Fruit fly (Drosophila melanogaster): ENCODE results near the gene CG32052.

dm6 chr3L:9804125-9804524 lies 17.3 kb downstream of the CG32052 start, which contains the start of gene Ilp4:
- no peak for TF ChIP-seq cic (GFP tag; optimal IDR thresholded peaks at IDR 0.05)
- no peak for TF ChIP-seq pad (GFP tag; optimal IDR thresholded peaks at IDR 0.05)
- no peak for TF ChIP-seq CG33017 (tag; optimal IDR thresholded peaks at IDR 0.05)
- TF ChIP-seq CG11617 (GFP tag; optimal IDR thresholded peaks at IDR 0.05), result no peak
- TF ChIP-seq CG14711 (tag; optimal IDR thresholded peaks at IDR 0.05), result no peak
